Worm (Caenorhabditis elegans) whole organism, L3 larva: ENCODE results near the gene K02F3.2.

Source experiments
- R02D3.7 ChIP-seq: fragments of 150-350 bp; optimal IDR thresholded peaks from 2 replicates; lab custom pipeline; 2014; ENCODE audit warnings: missing biosample characterization, missing genetic modification characterization
- ZK546.5 ChIP-seq: sonication (generic microtip); optimal IDR thresholded peaks from 2 replicates; lab custom pipeline; 2017; ENCODE audit warnings: missing biosample characterization, missing genetic modification characterization
- aly-2 ChIP-seq: fragments of 150-350 bp; optimal IDR thresholded peaks from 2 replicates; lab custom pipeline; 2014; ENCODE audit warnings: missing biosample characterization, missing genetic modification characterization
- ama-1 ChIP-seq: fragments of 150-350 bp; optimal IDR thresholded peaks from 2 replicates; lab custom pipeline; 2018
- ceh-16 ChIP-seq: sonication (generic microtip); optimal IDR thresholded peaks from 2 replicates; lab custom pipeline; 2017; ENCODE audit warnings: missing biosample characterization, missing genetic modification characterization
- ceh-28 ChIP-seq: fragments of 150-350 bp; optimal IDR thresholded peaks from 2 replicates; lab custom pipeline; 2014; ENCODE audit warnings: missing biosample characterization, missing genetic modification reagents, missing genetic modification characterization
- ceh-82 ChIP-seq: fragments of 150-350 bp; optimal IDR thresholded peaks from 2 replicates; lab custom pipeline; 2014; ENCODE audit warnings: missing biosample characterization, missing genetic modification characterization
- ceh-9 ChIP-seq: sonication (generic microtip); optimal IDR thresholded peaks from 2 replicates; lab custom pipeline; 2018; ENCODE audit warnings: missing biosample characterization, missing genetic modification characterization
- daf-12 ChIP-seq: fragments of 150-350 bp; optimal IDR thresholded peaks from 2 replicates; lab custom pipeline; 2014; ENCODE audit warnings: missing biosample characterization, missing genetic modification reagents, missing genetic modification characterization
- egl-27 ChIP-seq: sonication (generic microtip); optimal IDR thresholded peaks from 4 replicates; lab custom pipeline; 2017; ENCODE audit warnings: missing biosample characterization, missing genetic modification reagents, missing genetic modification characterization
- elt-1 ChIP-seq: fragments of 150-350 bp; optimal IDR thresholded peaks from 2 replicates; lab custom pipeline; 2014; ENCODE audit warnings: missing biosample characterization, missing genetic modification characterization
- elt-2 ChIP-seq: sonication (generic microtip); optimal IDR thresholded peaks from 2 replicates; lab custom pipeline; 2016; ENCODE audit warnings: missing genetic modification reagents, mild to moderate bottlenecking, missing genetic modification characterization, missing compliant biosample characterization
- elt-3 ChIP-seq, 3 experiments: fragments of 150-350 bp in 1 of 3; sonication (generic microtip) in 2 of 3; optimal IDR thresholded peaks; 2 replicates in 2 of 3; 4 replicates in 1 of 3; lab custom pipeline; 2014 to 2017; ENCODE audit warnings: missing biosample characterization in 3 of 3, missing genetic modification characterization in 3 of 3
- eor-1 ChIP-seq, 2 experiments: fragments of 150-350 bp; optimal IDR thresholded peaks; 2 replicates each; lab custom pipeline; 2014 to 2018; ENCODE audit warnings: missing biosample characterization in 2 of 2, missing genetic modification characterization in 2 of 2
- fkh-10 ChIP-seq: sonication (generic microtip); optimal IDR thresholded peaks from 2 replicates; lab custom pipeline; 2017; ENCODE audit warnings: missing biosample characterization, missing genetic modification reagents, missing genetic modification characterization
- fos-1 ChIP-seq: fragments of 150-350 bp; optimal IDR thresholded peaks from 2 replicates; lab custom pipeline; 2014; ENCODE audit warnings: missing biosample characterization, missing genetic modification characterization
- hmg-11 ChIP-seq: sonication (generic microtip); optimal IDR thresholded peaks from 2 replicates; lab custom pipeline; 2016; ENCODE audit warnings: missing genetic modification characterization, missing compliant biosample characterization
- jun-1 ChIP-seq: fragments of 150-350 bp; optimal IDR thresholded peaks from 2 replicates; lab custom pipeline; 2014; ENCODE audit warnings: missing biosample characterization, missing genetic modification reagents, missing genetic modification characterization
- lin-15B ChIP-seq: fragments of 150-350 bp; optimal IDR thresholded peaks from 2 replicates; lab custom pipeline; 2014; ENCODE audit warnings: missing biosample characterization, missing genetic modification characterization
- lin-39 ChIP-seq: fragments of 150-350 bp; optimal IDR thresholded peaks from 2 replicates; lab custom pipeline; 2018; ENCODE audit warnings: missing biosample characterization, missing genetic modification reagents, missing genetic modification characterization
- lsy-12 ChIP-seq: sonication (generic microtip); optimal IDR thresholded peaks from 2 replicates; lab custom pipeline; 2016; ENCODE audit warnings: mild to moderate bottlenecking, missing genetic modification characterization, missing compliant biosample characterization
- mdl-1 ChIP-seq: fragments of 150-350 bp; optimal IDR thresholded peaks from 2 replicates; lab custom pipeline; 2014; ENCODE audit warnings: missing biosample characterization, missing genetic modification characterization
- mml-1 ChIP-seq: fragments of 150-350 bp; sonication (generic microtip); optimal IDR thresholded peaks from 3 replicates; lab custom pipeline; 2014; ENCODE audit warnings: missing biosample characterization, missing genetic modification characterization
- nfya-1 ChIP-seq: sonication (generic microtip); optimal IDR thresholded peaks from 2 replicates; lab custom pipeline; 2017; ENCODE audit warnings: missing genetic modification characterization, mild to moderate bottlenecking, missing compliant biosample characterization, antibody characterized with exemption, moderate library complexity; ENCODE audit not compliant: insufficient read depth
- nhr-11 ChIP-seq: fragments of 150-350 bp; optimal IDR thresholded peaks from 2 replicates; lab custom pipeline; 2014; ENCODE audit warnings: missing biosample characterization, missing genetic modification characterization
- nhr-12 ChIP-seq: fragments of 150-350 bp; optimal IDR thresholded peaks from 2 replicates; lab custom pipeline; 2014; ENCODE audit warnings: missing biosample characterization, missing genetic modification characterization
- nhr-23 ChIP-seq: fragments of 150-350 bp; optimal IDR thresholded peaks from 2 replicates; lab custom pipeline; 2014; ENCODE audit warnings: missing biosample characterization, missing genetic modification reagents, missing genetic modification characterization
- nhr-237 ChIP-seq: fragments of 150-350 bp; optimal IDR thresholded peaks from 2 replicates; lab custom pipeline; 2014; ENCODE audit warnings: missing biosample characterization, missing genetic modification characterization
- nhr-25 ChIP-seq: sonication (generic microtip); optimal IDR thresholded peaks from 2 replicates; lab custom pipeline; 2017; ENCODE audit warnings: missing biosample characterization, missing genetic modification characterization
- nhr-28 ChIP-seq: fragments of 150-350 bp; optimal IDR thresholded peaks from 2 replicates; lab custom pipeline; 2014; ENCODE audit warnings: missing biosample characterization, missing genetic modification characterization
- nhr-43 ChIP-seq: sonication (generic microtip); optimal IDR thresholded peaks from 2 replicates; lab custom pipeline; 2016; ENCODE audit warnings: mild to moderate bottlenecking, missing genetic modification characterization, missing compliant biosample characterization; ENCODE audit not compliant: poor library complexity, severe bottlenecking
- nhr-67 ChIP-seq: fragments of 150-350 bp; optimal IDR thresholded peaks from 2 replicates; lab custom pipeline; 2014; ENCODE audit warnings: missing biosample characterization, missing genetic modification characterization
- nhr-76 ChIP-seq: fragments of 150-350 bp; sonication (generic microtip); optimal IDR thresholded peaks from 5 replicates; lab custom pipeline; 2014; ENCODE audit warnings: missing biosample characterization, missing genetic modification characterization
- nhr-77 ChIP-seq: fragments of 150-350 bp; optimal IDR thresholded peaks from 2 replicates; lab custom pipeline; 2014; ENCODE audit warnings: missing biosample characterization, missing genetic modification characterization
- pha-4 ChIP-seq: fragments of 150-350 bp; optimal IDR thresholded peaks from 2 replicates; lab custom pipeline; 2014; ENCODE audit warnings: missing biosample characterization, missing genetic modification reagents, missing genetic modification characterization
- sea-2 ChIP-seq: fragments of 150-350 bp; sonication (generic microtip); optimal IDR thresholded peaks from 4 replicates; lab custom pipeline; 2014; ENCODE audit warnings: missing biosample characterization, missing genetic modification reagents, missing genetic modification characterization
- skn-1 ChIP-seq: fragments of 150-350 bp; optimal IDR thresholded peaks from 2 replicates; lab custom pipeline; 2014; ENCODE audit warnings: missing biosample characterization, missing genetic modification characterization
- snpc-4 ChIP-seq: fragments of 150-350 bp; optimal IDR thresholded peaks from 2 replicates; lab custom pipeline; 2014; ENCODE audit warnings: missing biosample characterization, missing genetic modification characterization
- tbx-2 ChIP-seq: sonication (generic microtip); optimal IDR thresholded peaks from 2 replicates; lab custom pipeline; 2016; ENCODE audit warnings: mild to moderate bottlenecking, missing genetic modification characterization, missing compliant biosample characterization
- unc-39 ChIP-seq: sonication (generic microtip); optimal IDR thresholded peaks from 4 replicates; lab custom pipeline; 2017; ENCODE audit warnings: missing biosample characterization, missing genetic modification characterization
- unc-62 ChIP-seq: fragments of 150-350 bp; sonication (generic microtip); optimal IDR thresholded peaks from 4 replicates; lab custom pipeline; 2014; ENCODE audit warnings: missing biosample characterization, missing genetic modification reagents, missing genetic modification characterization
- zag-1 ChIP-seq: fragments of 150-350 bp; optimal IDR thresholded peaks from 2 replicates; lab custom pipeline; 2014; ENCODE audit warnings: missing biosample characterization, missing genetic modification characterization
- ztf-4 ChIP-seq: fragments of 150-350 bp; optimal IDR thresholded peaks from 2 replicates; lab custom pipeline; 2014; ENCODE audit warnings: missing biosample characterization, missing genetic modification characterization

The K02F3.2 gene

ce11 chrIII:834443-834815 is 11.2 kb upstream of the K02F3.2 start:
- TF ChIP-seq ceh-82 (tag; lab: Kevin White, UChicago) (no peak), nhr-67 (tag; lab: Kevin White, UChicago) (no peak), aly-2 (tag; lab: Kevin White, UChicago) (no peak), eor-1 (tag; optimal IDR thresholded peaks at IDR 0.05; lab: Kevin White, UChicago) (no peak), nhr-25 (tag; lab: Kevin White, UChicago) (no peak), lin-15B (tag; lab: Kevin White, UChicago) (no peak), snpc-4 (tag; lab: Kevin White, UChicago) (no peak), daf-12 (tag; lab: Kevin White, UChicago) (no peak), ZK546.5 (tag; lab: Kevin White, UChicago) (no peak), fkh-10 (GFP tag; lab: Kevin White, UChicago) (no peak), zag-1 (tag; lab: Kevin White, UChicago) (no peak), sea-2 (GFP tag; lab: Kevin White, UChicago) (no peak), egl-27 (tag; lab: Kevin White, UChicago) (no peak), nhr-12 (tag; lab: Kevin White, UChicago) (no peak), nhr-76 (tag; lab: Kevin White, UChicago) (no peak), nhr-43 (tag; lab: Kevin White, UChicago) (no peak)

- TF ChIP-seq ceh-9 = no peak
- TF ChIP-seq nhr-25 (tag; lab: Kevin White, UChicago) = peak; percentile 30
- no peak for TF ChIP-seq skn-1 (tag; lab: Kevin White, UChicago)
- TF ChIP-seq nhr-28 (tag; lab: Kevin White, UChicago) = no peak
- no peak for TF ChIP-seq unc-62
- TF ChIP-seq ama-1 (lab: Kevin White, UChicago) = peak; percentile 60
- no peak for TF ChIP-seq lin-39
- TF ChIP-seq R02D3.7 (tag; lab: Kevin White, UChicago) = no peak
- TF ChIP-seq eor-1 (tag; optimal IDR thresholded peaks at IDR 0.05; lab: Kevin White, UChicago) = no peak
- no peak for TF ChIP-seq nhr-11 (tag; lab: Kevin White, UChicago)
- TF ChIP-seq ceh-16 = no peak
- TF ChIP-seq nhr-77 (tag; lab: Kevin White, UChicago) = no peak
- TF ChIP-seq elt-3 (tag; optimal IDR thresholded peaks at IDR 0.05; lab: Kevin White, UChicago) = no peak
- no peak for TF ChIP-seq elt-1
- TF ChIP-seq tbx-2 (tag; lab: Kevin White, UChicago) = no peak
- no peak for TF ChIP-seq ztf-4 (tag; lab: Kevin White, UChicago)
- TF ChIP-seq jun-1 (tag; lab: Kevin White, UChicago) = no peak
- no peak for TF ChIP-seq mml-1
- no peak for TF ChIP-seq ceh-82 (tag; lab: Kevin White, UChicago)
- TF ChIP-seq aly-2 (tag; lab: Kevin White, UChicago) = no peak
- TF ChIP-seq nhr-237 (tag; lab: Kevin White, UChicago) = no peak
- no peak for TF ChIP-seq fkh-10 (GFP tag; lab: Kevin White, UChicago)
- TF ChIP-seq nhr-43 (tag; lab: Kevin White, UChicago) = peak; percentile 45
- no peak for TF ChIP-seq nfya-1 (tag; lab: Kevin White, UChicago)
- no peak for TF ChIP-seq hmg-11
- TF ChIP-seq, all 47 proteins: peak for 3
These were observed 10.4 kb upstream of the K02F3.2 start for ce11 chrIII:835208-835607.

ce11 chrIII:835713-836278 is 9.8 kb upstream of the K02F3.2 start:
- TF ChIP-seq snpc-4 (tag; lab: Kevin White, UChicago) (no peak), fos-1 (tag; lab: Kevin White, UChicago) (peak; percentile 84), nhr-76 (tag; lab: Kevin White, UChicago) (peak; percentile 47), elt-3 (tag; optimal IDR thresholded peaks at IDR 0.05; lab: Kevin White, UChicago) (peak in 2 of 3 experiments; percentile 32 to 38), jun-1 (tag; lab: Kevin White, UChicago) (peak; percentile 61), pha-4 (tag; lab: Kevin White, UChicago) (peak; percentile 47), nfya-1 (tag; lab: Kevin White, UChicago) (peak; percentile 38), tbx-2 (tag; lab: Kevin White, UChicago) (peak; percentile 70), R02D3.7 (tag; lab: Kevin White, UChicago) (peak; percentile 26), ceh-9 (no peak), lin-39 (peak; percentile 20), sea-2 (GFP tag; lab: Kevin White, UChicago) (no peak), hmg-11 (peak; percentile 42), ZK546.5 (tag; lab: Kevin White, UChicago) (peak; percentile 45), mdl-1 (peak; percentile 7), ztf-4 (tag; lab: Kevin White, UChicago) (peak; percentile 84), ceh-82 (tag; lab: Kevin White, UChicago) (peak; percentile 7), nhr-23 (tag; lab: Kevin White, UChicago) (no peak), unc-39 (tag; lab: Kevin White, UChicago) (peak; percentile 43), nhr-25 (tag; lab: Kevin White, UChicago) (peak; percentile 62), mml-1 (no peak), aly-2 (tag; lab: Kevin White, UChicago) (peak; percentile 85), elt-1 (peak; percentile 61), lsy-12 (tag; lab: Kevin White, UChicago) (peak; percentile 97), zag-1 (tag; lab: Kevin White, UChicago) (peak; percentile 42), nhr-43 (tag; lab: Kevin White, UChicago) (peak; percentile 92), elt-2 (tag; lab: Kevin White, UChicago) (peak; percentile 61), unc-62 (peak; percentile 31), ama-1 (lab: Kevin White, UChicago) (peak; percentile 98), nhr-77 (tag; lab: Kevin White, UChicago) (peak; percentile 64), nhr-28 (tag; lab: Kevin White, UChicago) (no peak), skn-1 (tag; lab: Kevin White, UChicago) (peak; percentile 47), eor-1 (tag; optimal IDR thresholded peaks at IDR 0.05; lab: Kevin White, UChicago) (no peak), ceh-28 (peak; percentile 71)
